Fruit fly (Drosophila melanogaster) whole organism, embryonic: ENCODE results near the gene CG42259.

ENCODE experiments used
- Abd-B ChIP-seq: fragments of 200-800 bp; sonication (Bioruptor generic); optimal IDR thresholded peaks from 2 replicates; lab custom pipeline; 2018; ENCODE audit warnings: missing biosample characterization, mild to moderate bottlenecking, missing genetic modification characterization, moderate library complexity
- Adf1 ChIP-seq: fragments of 200-800 bp; sonication (Bioruptor generic); IDR thresholded peaks from 2 replicates; pipeline ENCODE4 v1.3.6; 2022; ENCODE audit warnings: missing biosample characterization, missing genetic modification characterization
- CG10366 ChIP-seq: fragments of 200-800 bp; sonication (Bioruptor generic); IDR thresholded peaks from 2 replicates; pipeline ENCODE4 v1.3.6; 2022; ENCODE audit warnings: missing biosample characterization, missing genetic modification characterization
- CG10543 ChIP-seq: fragments of 200-800 bp; sonication (Bioruptor generic); optimal IDR thresholded peaks from 3 replicates; lab custom pipeline; 2017; ENCODE audit warnings: missing biosample characterization, mild to moderate bottlenecking, missing genetic modification characterization, moderate library complexity
- CG11085 ChIP-seq: fragments of 200-800 bp; sonication (Bioruptor generic); IDR thresholded peaks from 2 replicates; pipeline ENCODE4 v1.3.6; 2022; ENCODE audit warnings: missing biosample characterization, missing genetic modification characterization
- CG1233 ChIP-seq: fragments of 200-800 bp; sonication (Bioruptor generic); optimal IDR thresholded peaks from 4 replicates; lab custom pipeline; 2018; ENCODE audit warnings: missing biosample characterization, mild to moderate bottlenecking, missing genetic modification characterization
- CG12942 ChIP-seq: fragments of 200-800 bp; sonication (Bioruptor generic); optimal IDR thresholded peaks from 3 replicates; lab custom pipeline; 2016; ENCODE audit warnings: missing biosample characterization, missing genetic modification characterization
- CG16863 ChIP-seq: fragments of 200-800 bp; sonication (Bioruptor generic); optimal IDR thresholded peaks from 3 replicates; lab custom pipeline; 2016; ENCODE audit warnings: missing biosample characterization, missing genetic modification characterization
- CG17328 ChIP-seq: fragments of 200-800 bp; sonication (Bioruptor generic); IDR thresholded peaks from 2 replicates; pipeline ENCODE4 v1.3.6; 2022; ENCODE audit warnings: missing biosample characterization, missing genetic modification characterization
- CG17612 ChIP-seq: fragments of 200-800 bp; sonication (Bioruptor generic); IDR thresholded peaks from 2 replicates; pipeline ENCODE4 v1.3.6; 2022; ENCODE audit warnings: missing biosample characterization, missing genetic modification characterization
- CG1792 ChIP-seq: fragments of 200-800 bp; sonication (Bioruptor generic); optimal IDR thresholded peaks from 2 replicates; lab custom pipeline; 2016; ENCODE audit warnings: missing biosample characterization, missing genetic modification characterization
- CG2199 ChIP-seq: fragments of 200-800 bp; sonication (Bioruptor generic); IDR thresholded peaks from 3 replicates; pipeline ENCODE4 v1.3.6; 2022; ENCODE audit warnings: missing biosample characterization, missing genetic modification characterization
- CG2875 ChIP-seq: fragments of 200-800 bp; sonication (Bioruptor generic); optimal IDR thresholded peaks from 2 replicates; lab custom pipeline; 2017; ENCODE audit warnings: missing biosample characterization, mild to moderate bottlenecking, missing genetic modification characterization, missing genetic modification reagents
- CG4707 ChIP-seq: fragments of 200-800 bp; sonication (Bioruptor generic); optimal IDR thresholded peaks from 2 replicates; lab custom pipeline; 2018; ENCODE audit warnings: missing biosample characterization, mild to moderate bottlenecking, missing genetic modification characterization, moderate library complexity
- CG8388 ChIP-seq: fragments of 200-800 bp; sonication (Bioruptor generic); optimal IDR thresholded peaks from 2 replicates; lab custom pipeline; 2019; ENCODE audit warnings: missing biosample characterization, mild to moderate bottlenecking, missing genetic modification characterization, moderate library complexity
- CG8924 ChIP-seq: fragments of 200-800 bp; optimal IDR thresholded peaks from 3 replicates; lab custom pipeline; 2019; ENCODE audit warnings: missing biosample characterization, mild to moderate bottlenecking, missing genetic modification characterization, moderate library complexity
- CoRest ChIP-seq: fragments of 200-800 bp; sonication (Bioruptor generic); optimal IDR thresholded peaks from 3 replicates; lab custom pipeline; 2018; ENCODE audit warnings: missing biosample characterization, mild to moderate bottlenecking, missing genetic modification characterization, moderate library complexity
- D ChIP-seq, 2 experiments: fragments of 200-800 bp in 1 of 2; fragments of >200 bp in 1 of 2; sonication (Bioruptor generic) in 1 of 2; optimal IDR thresholded peaks; 2 replicates in 1 of 2; 3 replicates in 1 of 2; lab custom pipeline; 2017; ENCODE audit warnings: mild to moderate bottlenecking in 1 of 2, missing biosample characterization in 1 of 2, missing genetic modification characterization in 1 of 2, missing genetic modification reagents in 1 of 2
- Dll ChIP-seq: fragments of 200-800 bp; sonication (Bioruptor generic); IDR thresholded peaks from 4 replicates; pipeline ENCODE4 v1.3.6; 2022; ENCODE audit warnings: missing biosample characterization, missing genetic modification characterization; ENCODE audit not compliant: partially characterized antibody
- Doc3 ChIP-seq: fragments of 200-800 bp; sonication (Bioruptor generic); IDR thresholded peaks from 3 replicates; pipeline ENCODE4 v1.3.6; 2022; ENCODE audit warnings: missing biosample characterization, missing genetic modification characterization; ENCODE audit not compliant: partially characterized antibody
- Dref ChIP-seq: fragments of 200-800 bp; sonication (Bioruptor generic); IDR thresholded peaks from 2 replicates; pipeline ENCODE4 v1.3.6; 2022; ENCODE audit warnings: missing biosample characterization, missing genetic modification characterization
- ERR ChIP-seq: fragments of 200-800 bp; sonication (Bioruptor generic); optimal IDR thresholded peaks from 2 replicates; lab custom pipeline; 2016; ENCODE audit warnings: missing biosample characterization, missing genetic modification characterization
- H15 ChIP-seq: fragments of 200-800 bp; sonication (Bioruptor generic); IDR thresholded peaks from 3 replicates; pipeline ENCODE4 v1.3.6; 2022; ENCODE audit warnings: missing biosample characterization, missing genetic modification characterization
- HHEX ChIP-seq: fragments of 200-800 bp; sonication (Bioruptor generic); optimal IDR thresholded peaks from 3 replicates; lab custom pipeline; 2017; ENCODE audit warnings: missing biosample characterization, mild to moderate bottlenecking, missing genetic modification characterization, missing genetic modification reagents
- HmgZ ChIP-seq: fragments of 200-800 bp; sonication (Bioruptor generic); optimal IDR thresholded peaks from 2 replicates; lab custom pipeline; 2018; ENCODE audit warnings: missing biosample characterization, mild to moderate bottlenecking, missing genetic modification characterization
- Lim3 ChIP-seq: fragments of 200-800 bp; sonication (Bioruptor generic); IDR thresholded peaks from 2 replicates; pipeline ENCODE4 v1.3.6; 2022; ENCODE audit warnings: missing biosample characterization, missing genetic modification characterization
- MTF-1 ChIP-seq: fragments of 200-800 bp; sonication (Bioruptor generic); optimal IDR thresholded peaks from 2 replicates; lab custom pipeline; 2018; ENCODE audit warnings: missing biosample characterization, mild to moderate bottlenecking, missing genetic modification characterization, borderline replicate concordance
- Mad ChIP-seq: fragments of 200-800 bp; sonication (Bioruptor generic); optimal IDR thresholded peaks from 2 replicates; lab custom pipeline; 2016; ENCODE audit warnings: missing biosample characterization, missing genetic modification characterization
- Nf-YC ChIP-seq: fragments of 200-800 bp; optimal IDR thresholded peaks from 3 replicates; lab custom pipeline; 2019; ENCODE audit warnings: missing biosample characterization, mild to moderate bottlenecking, missing genetic modification characterization, moderate library complexity
- Optix ChIP-seq: fragments of 200-800 bp; sonication (Bioruptor generic); IDR thresholded peaks from 3 replicates; pipeline ENCODE4 v1.3.6; 2022; ENCODE audit warnings: missing biosample characterization, missing genetic modification characterization
- Sox100B ChIP-seq: fragments of 200-800 bp; sonication (Bioruptor generic); optimal IDR thresholded peaks from 3 replicates; lab custom pipeline; 2018; ENCODE audit warnings: missing biosample characterization, mild to moderate bottlenecking, missing genetic modification characterization
- Stat92E ChIP-seq, 3 experiments: fragments of >200 bp in 2 of 3; fragments of 200-800 bp in 1 of 3; sonication (Bioruptor generic) in 1 of 3; optimal IDR thresholded peaks; 2 replicates each; lab custom pipeline; 2017 to 2019; ENCODE audit warnings: missing biosample characterization in 3 of 3, missing genetic modification characterization in 3 of 3, mild to moderate bottlenecking in 1 of 3, moderate library complexity in 1 of 3
- chn ChIP-seq: fragments of 200-800 bp; sonication (Bioruptor generic); optimal IDR thresholded peaks from 2 replicates; lab custom pipeline; 2016; ENCODE audit warnings: missing biosample characterization, missing genetic modification characterization
- ftz-f1 ChIP-seq: fragments of 200-800 bp; sonication (Bioruptor generic); optimal IDR thresholded peaks from 2 replicates; lab custom pipeline; 2016; ENCODE audit warnings: missing biosample characterization, missing genetic modification characterization
- gcm2 ChIP-seq: fragments of 200-800 bp; sonication (Bioruptor generic); optimal IDR thresholded peaks from 2 replicates; lab custom pipeline; 2016; ENCODE audit warnings: missing biosample characterization, missing genetic modification characterization
- hkb ChIP-seq, 2 experiments: fragments of 200-800 bp in 1 of 2; fragments of >200 bp in 1 of 2; sonication (Bioruptor generic) in 1 of 2; IDR thresholded peaks in 1 of 2; optimal IDR thresholded peaks in 1 of 2; 2 replicates each; pipeline versions ENCODE4 v1.3.6 to Lab custom; 2017 to 2022; ENCODE audit warnings: missing biosample characterization in 1 of 2, missing genetic modification characterization in 1 of 2
- hth ChIP-seq: fragments of >200 bp; optimal IDR thresholded peaks from 2 replicates; lab custom pipeline; 2017; ENCODE audit warnings: inconsistent platforms
- ind ChIP-seq: fragments of 200-800 bp; sonication (Bioruptor generic); optimal IDR thresholded peaks from 3 replicates; lab custom pipeline; 2016; ENCODE audit warnings: missing biosample characterization, missing genetic modification characterization
- kay ChIP-seq: fragments of 200-800 bp; sonication (Bioruptor generic); optimal IDR thresholded peaks from 2 replicates; lab custom pipeline; 2016; ENCODE audit warnings: missing biosample characterization, missing genetic modification characterization
- knrl ChIP-seq: fragments of 200-800 bp; sonication (Bioruptor generic); IDR thresholded peaks from 3 replicates; pipeline ENCODE4 v1.3.6; 2022; ENCODE audit warnings: missing biosample characterization, missing genetic modification characterization; ENCODE audit not compliant: partially characterized antibody
- oc ChIP-seq: fragments of 200-800 bp; sonication (Bioruptor generic); optimal IDR thresholded peaks from 2 replicates; lab custom pipeline; 2018; ENCODE audit warnings: missing biosample characterization, mild to moderate bottlenecking, missing genetic modification characterization, moderate library complexity
- onecut ChIP-seq: fragments of 200-800 bp; sonication (Bioruptor generic); IDR thresholded peaks from 2 replicates; pipeline ENCODE4 v1.3.6; 2022; ENCODE audit warnings: missing biosample characterization, missing genetic modification characterization
- org-1 ChIP-seq: fragments of 200-800 bp; sonication (Bioruptor generic); optimal IDR thresholded peaks from 2 replicates; lab custom pipeline; 2017; ENCODE audit warnings: missing biosample characterization, missing genetic modification characterization
- phol ChIP-seq: fragments of 200-800 bp; sonication (Bioruptor generic); optimal IDR thresholded peaks from 3 replicates; lab custom pipeline; 2018; ENCODE audit warnings: missing biosample characterization, mild to moderate bottlenecking, missing genetic modification characterization, moderate library complexity
- tap ChIP-seq: fragments of 200-800 bp; optimal IDR thresholded peaks from 3 replicates; lab custom pipeline; 2019; ENCODE audit warnings: missing biosample characterization, mild to moderate bottlenecking, missing genetic modification characterization, moderate library complexity
- tll ChIP-seq, 2 experiments: fragments of 200-800 bp in 1 of 2; fragments of >200 bp in 1 of 2; sonication (Bioruptor generic) in 1 of 2; optimal IDR thresholded peaks; 2 replicates each; lab custom pipeline; 2017 to 2019; ENCODE audit warnings: missing biosample characterization in 2 of 2, missing genetic modification characterization in 2 of 2, mild to moderate bottlenecking in 1 of 2, moderate library complexity in 1 of 2
- trem ChIP-seq: fragments of 200-800 bp; optimal IDR thresholded peaks from 3 replicates; lab custom pipeline; 2019; ENCODE audit warnings: missing biosample characterization, mild to moderate bottlenecking, missing genetic modification characterization, moderate library complexity
- tup ChIP-seq: fragments of 200-800 bp; sonication (Bioruptor generic); optimal IDR thresholded peaks from 2 replicates; lab custom pipeline; 2016; ENCODE audit warnings: missing biosample characterization, mild to moderate bottlenecking, missing genetic modification characterization, moderate library complexity
- vnd ChIP-seq: fragments of 200-800 bp; sonication (Bioruptor generic); IDR thresholded peaks from 3 replicates; pipeline ENCODE4 v1.3.6; 2022; ENCODE audit warnings: missing biosample characterization, missing genetic modification characterization; ENCODE audit not compliant: partially characterized antibody
- wek ChIP-seq: fragments of 200-800 bp; sonication (Bioruptor generic); optimal IDR thresholded peaks from 3 replicates; lab custom pipeline; 2018; ENCODE audit warnings: missing biosample characterization, mild to moderate bottlenecking, missing genetic modification characterization, moderate library complexity

CG42259 gene

dm6 chrX:1030478-1030877 is 15.5 kb upstream of the CG42259 start, which contains the start of the genes Cdc45 and Rpp21 (continued):
- TF ChIP-seq D (optimal IDR thresholded peaks at IDR 0.05; lab: Kevin White, UChicago) (no peak), D (GFP tag; optimal IDR thresholded peaks at IDR 0.05; lab: Kevin White, UChicago) (no peak), kay (GFP tag; lab: Kevin White, UChicago) (no peak), Adf1 (GFP tag; lab: Robert Waterston, UW) (no peak), CG1233 (GFP tag; lab: Kevin White, UChicago) (no peak), tll (GFP tag; optimal IDR thresholded peaks at IDR 0.05; lab: Kevin White, UChicago) (no peak), HHEX (GFP tag; lab: Kevin White, UChicago) (no peak), ftz-f1 (GFP tag; lab: Kevin White, UChicago) (no peak), CG16863 (GFP tag; lab: Kevin White, UChicago) (no peak), org-1 (GFP tag; lab: Kevin White, UChicago) (no peak), CG17328 (GFP tag; lab: Robert Waterston, UW) (no peak), Mad (GFP tag; lab: Kevin White, UChicago) (no peak), Doc3 (0 out of 3 replicates have a peak, but pooled peaks have one; percentile 33), CG11085 (GFP tag; lab: Robert Waterston, UW) (no peak), MTF-1 (no peak), CG2199 (GFP tag; lab: Robert Waterston, UW) (no peak), CG8388 (GFP tag; lab: Kevin White, UChicago) (no peak), CG2875 (no peak), ERR (GFP tag; lab: Kevin White, UChicago) (no peak), H15 (GFP tag; lab: Robert Waterston, UW) (no peak), HmgZ (tag; lab: Kevin White, UChicago) (no peak), phol (tag; lab: Kevin White, UChicago) (peak; percentile 56), onecut (no peak), CG4707 (GFP tag; lab: Kevin White, UChicago) (no peak), Stat92E (GFP tag; optimal IDR thresholded peaks at IDR 0.05; lab: Kevin White, UChicago) (no peak), knrl (GFP tag; lab: Robert Waterston, UW) (peak; percentile 47; the same call in 1 of the 3 replicates), hkb (optimal IDR thresholded peaks at IDR 0.05; lab: Kevin White, UChicago) (peak; percentile 12), hkb (GFP tag; IDR thresholded peaks at IDR 0.05; lab: Robert Waterston, UW) (no peak), CG8924 (tag; lab: Kevin White, UChicago) (no peak), Dref (no peak), CG17612 (GFP tag; lab: Robert Waterston, UW) (no peak), Nf-YC (tag; lab: Kevin White, UChicago) (peak; percentile 78), vnd (GFP tag; lab: Robert Waterston, UW) (no peak), gcm2 (GFP tag; lab: Kevin White, UChicago) (no peak), ind (GFP tag; lab: Kevin White, UChicago) (no peak), trem (tag; lab: Kevin White, UChicago) (peak; percentile 49), hth (lab: Kevin White, UChicago) (no peak), CG1792 (GFP tag; lab: Kevin White, UChicago) (no peak), tup (GFP tag; lab: Kevin White, UChicago) (no peak), tap (tag; lab: Kevin White, UChicago) (no peak), wek (no peak), chn (no peak), oc (no peak), Sox100B (GFP tag; lab: Kevin White, UChicago) (no peak), CG12942 (no peak), CG10543 (no peak), CG10366 (GFP tag; lab: Robert Waterston, UW) (no peak), Lim3 (no peak), Optix (GFP tag; lab: Robert Waterston, UW) (no peak), CoRest (tag; lab: Kevin White, UChicago) (peak; percentile 14), Abd-B (GFP tag; lab: Kevin White, UChicago) (no peak), Dll (GFP tag; lab: Robert Waterston, UW) (peak; percentile 61; the same call in 2 of the 4 replicates)
